Worm (Caenorhabditis elegans): ENCODE data around the gene F52E10.4.

DNA sequence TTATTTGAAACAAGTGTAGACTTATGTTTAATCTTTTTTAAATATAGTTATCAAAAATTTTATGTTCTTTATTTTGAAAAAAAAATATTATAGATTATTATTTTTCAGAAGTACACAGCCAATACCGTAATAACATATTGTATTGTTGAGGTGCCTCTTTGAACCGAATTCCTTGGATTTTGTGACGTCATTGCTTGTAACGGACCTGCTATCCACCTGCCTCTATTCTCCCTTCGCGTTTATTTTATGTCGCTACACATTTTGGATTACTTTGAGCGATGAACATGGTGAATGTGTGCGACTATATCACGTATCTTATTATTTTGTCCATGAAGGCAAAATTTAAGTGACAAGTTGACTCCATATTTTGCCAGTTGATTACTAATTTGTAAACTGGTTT is 34.4 kb upstream of the F52E10.4 start:
- TF ChIP-seq sma-9 (GFP tag; optimal IDR thresholded peaks at IDR 0.05) (no peak), sma-9 (tag; optimal IDR thresholded peaks at IDR 0.05) (no peak), nhr-6 (tag; optimal IDR thresholded peaks at IDR 0.05) (no peak), lsy-2 (tag; optimal IDR thresholded peaks at IDR 0.05) (no peak), unc-39 (tag; optimal IDR thresholded peaks at IDR 0.05) (no peak), elt-1 (tag; optimal IDR thresholded peaks at IDR 0.05) (no peak), ztf-11 (tag; optimal IDR thresholded peaks at IDR 0.05) (no peak), snpc-4 (tag; optimal IDR thresholded peaks at IDR 0.05) (no peak)

All from whole organism, L2 larva.